Fruit fly (Drosophila melanogaster): ENCODE measurements around the gene Jon65Aii.

dm6 chr3L:6050230-6050807 is 1.8 kb upstream of the Jon65Aii start, which contains the start of gene Jon65Aiii:
- TF ChIP-seq CG8089 (GFP tag; optimal IDR thresholded peaks at IDR 0.05): no peak
- TF ChIP-seq Six4 (GFP tag; optimal IDR thresholded peaks at IDR 0.05): no peak

Measured in whole organism, embryonic.